Worm (Caenorhabditis elegans): ENCODE data around the gene F48F5.8.

ce11 chrV:20416335-20416734 is 8.8 kb upstream of the F48F5.8 start:
- TF ChIP-seq snpc-1.2 (GFP tag; IDR thresholded peaks at IDR 0.05) = no peak
- no peak for TF ChIP-seq skn-1 (tag; optimal IDR thresholded peaks at IDR 0.05)
- TF ChIP-seq aha-1 (tag) = peak; percentile 75
- no peak for TF ChIP-seq nhr-42 (GFP tag; IDR thresholded peaks at IDR 0.05)
- TF ChIP-seq saeg-2 (GFP tag; IDR thresholded peaks at IDR 0.05) = no peak
- no peak for TF ChIP-seq lin-39 (tag; optimal IDR thresholded peaks at IDR 0.05)

All from whole organism, L4 larva.